Worm (Caenorhabditis elegans) whole organism, early embryonic: ENCODE measurements around the gene F25E5.1.

Experiments
- hmbx-1 ChIP-seq: sonication (generic microtip); optimal IDR thresholded peaks from 2 replicates; lab custom pipeline; 2016; ENCODE audit warnings: mild to moderate bottlenecking, missing genetic modification characterization, missing compliant biosample characterization
- hnd-1 ChIP-seq: sonication (generic microtip); optimal IDR thresholded peaks from 2 replicates; lab custom pipeline; 2016; ENCODE audit warnings: missing genetic modification characterization, missing compliant biosample characterization

DNA sequence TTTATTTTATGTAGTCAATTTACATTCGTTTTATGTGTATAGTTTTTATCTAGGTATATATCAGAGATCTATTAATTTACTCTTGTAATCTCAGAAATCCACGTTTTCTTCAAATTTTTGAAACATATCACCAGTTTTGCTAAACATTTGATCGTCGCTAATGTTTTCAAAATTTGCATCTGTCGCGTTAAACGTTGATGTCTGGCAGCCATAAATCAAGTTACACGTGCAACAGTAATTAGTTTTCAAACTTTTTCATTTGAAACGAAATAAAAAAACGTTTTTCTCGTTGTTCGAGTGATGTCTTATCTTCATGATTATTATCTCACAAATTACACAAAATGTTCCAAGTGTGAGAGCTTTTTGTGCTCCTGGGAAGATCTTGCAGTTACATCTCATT, 31.8 kb downstream of the F25E5.1 start, which contains the start of gene srh-79:
- TF ChIP-seq hnd-1 (tag; lab: Kevin White, UChicago) (no peak), hmbx-1 (tag; lab: Kevin White, UChicago) (no peak)
